Worm (Caenorhabditis elegans) whole organism, late embryonic: ENCODE data around the gene C13A2.12.

Source experiments
- C08G9.2 ChIP-seq: sonication (generic microtip); optimal IDR thresholded peaks from 2 replicates; lab custom pipeline; 2016; ENCODE audit warnings: mild to moderate bottlenecking, missing genetic modification characterization, moderate library complexity, missing compliant biosample characterization
- T23F11.4 ChIP-seq: fragments of 200-800 bp; sonication (Bioruptor generic); optimal IDR thresholded peaks from 2 replicates; lab custom pipeline; 2018; ENCODE audit warnings: mild to moderate bottlenecking, missing genetic modification characterization, missing compliant biosample characterization
- Y22D7AL.16 ChIP-seq: sonication (generic microtip); optimal IDR thresholded peaks from 2 replicates; lab custom pipeline; 2016; ENCODE audit warnings: missing genetic modification characterization, missing compliant biosample characterization
- ama-1 ChIP-seq: fragments of 150-350 bp; optimal IDR thresholded peaks from 2 replicates; lab custom pipeline; 2014
- ceh-14 ChIP-seq: sonication (generic microtip); optimal IDR thresholded peaks from 2 replicates; lab custom pipeline; 2016; ENCODE audit warnings: missing genotype, missing genetic modification characterization, missing compliant biosample characterization
- ceh-18 ChIP-seq: sonication (generic microtip); optimal IDR thresholded peaks from 2 replicates; lab custom pipeline; 2016; ENCODE audit warnings: missing genetic modification characterization, missing compliant biosample characterization
- ceh-22 ChIP-seq: sonication (generic microtip); optimal IDR thresholded peaks from 2 replicates; lab custom pipeline; 2017; ENCODE audit warnings: missing biosample characterization, missing genetic modification characterization
- ceh-24 ChIP-seq: sonication (generic microtip); optimal IDR thresholded peaks from 2 replicates; lab custom pipeline; 2016; ENCODE audit warnings: mild to moderate bottlenecking, missing genetic modification characterization, missing compliant biosample characterization
- ceh-31 ChIP-seq: sonication (generic microtip); optimal IDR thresholded peaks from 2 replicates; lab custom pipeline; 2016; ENCODE audit warnings: missing genetic modification characterization, missing compliant biosample characterization
- ceh-34 ChIP-seq: sonication (generic microtip); optimal IDR thresholded peaks from 2 replicates; lab custom pipeline; 2016; ENCODE audit warnings: mild to moderate bottlenecking, missing genetic modification characterization, missing compliant biosample characterization
- ceh-48 ChIP-seq: sonication (generic microtip); optimal IDR thresholded peaks from 2 replicates; lab custom pipeline; 2016; ENCODE audit warnings: missing genetic modification characterization, inconsistent platforms, missing compliant biosample characterization
- ceh-6 ChIP-seq: fragments of 200-800 bp; sonication (Bioruptor generic); optimal IDR thresholded peaks from 2 replicates; lab custom pipeline; 2018; ENCODE audit warnings: mild to moderate bottlenecking, missing genetic modification characterization, missing compliant biosample characterization
- che-1 ChIP-seq: sonication (generic microtip); optimal IDR thresholded peaks from 2 replicates; lab custom pipeline; 2016; ENCODE audit warnings: mild to moderate bottlenecking, missing genetic modification characterization, missing compliant biosample characterization
- dmd-4 ChIP-seq: sonication (generic microtip); optimal IDR thresholded peaks from 2 replicates; lab custom pipeline; 2016; ENCODE audit warnings: borderline replicate concordance, missing genetic modification characterization, missing compliant biosample characterization
- dve-1 ChIP-seq: sonication (generic microtip); optimal IDR thresholded peaks from 2 replicates; lab custom pipeline; 2017; ENCODE audit warnings: antibody characterized with exemption, mild to moderate bottlenecking, missing genetic modification characterization, missing compliant biosample characterization
- ets-4 ChIP-seq: sonication (generic microtip); optimal IDR thresholded peaks from 2 replicates; lab custom pipeline; 2016; ENCODE audit warnings: missing genetic modification characterization, missing compliant biosample characterization
- eyg-1 ChIP-seq: sonication (generic microtip); optimal IDR thresholded peaks from 2 replicates; lab custom pipeline; 2016; ENCODE audit warnings: missing genotype, missing genetic modification characterization, missing compliant biosample characterization
- fax-1 ChIP-seq: sonication (generic microtip); optimal IDR thresholded peaks from 2 replicates; lab custom pipeline; 2016; ENCODE audit warnings: missing genotype, missing genetic modification characterization, missing compliant biosample characterization
- hlh-30 ChIP-seq: sonication (generic microtip); optimal IDR thresholded peaks from 2 replicates; lab custom pipeline; 2017; ENCODE audit warnings: antibody characterized with exemption, missing genetic modification characterization, missing compliant biosample characterization; ENCODE audit not compliant: insufficient read depth
- nfya-1 ChIP-seq: sonication (generic microtip); optimal IDR thresholded peaks from 2 replicates; lab custom pipeline; 2017; ENCODE audit warnings: missing genetic modification characterization, mild to moderate bottlenecking, missing compliant biosample characterization, antibody characterized with exemption, moderate library complexity
- nhr-11 ChIP-seq: fragments of 150-350 bp; optimal IDR thresholded peaks from 2 replicates; lab custom pipeline; 2014; ENCODE audit warnings: missing biosample characterization, missing genetic modification characterization
- pag-3 ChIP-seq: sonication (generic microtip); optimal IDR thresholded peaks from 2 replicates; lab custom pipeline; 2016; ENCODE audit warnings: missing compliant biosample characterization, missing genetic modification characterization, borderline replicate concordance
- pax-1 ChIP-seq: fragments of 150-350 bp; optimal IDR thresholded peaks from 2 replicates; lab custom pipeline; 2014; ENCODE audit warnings: missing biosample characterization, missing genetic modification characterization
- pqm-1 ChIP-seq: sonication (generic microtip); optimal IDR thresholded peaks from 2 replicates; lab custom pipeline; 2016; ENCODE audit warnings: missing genetic modification characterization, missing compliant biosample characterization
- ref-2 ChIP-seq: sonication (generic microtip); optimal IDR thresholded peaks from 2 replicates; lab custom pipeline; 2016; ENCODE audit warnings: missing genetic modification characterization, missing compliant biosample characterization
- rnt-1 ChIP-seq: sonication (generic microtip); optimal IDR thresholded peaks from 2 replicates; lab custom pipeline; 2016; ENCODE audit warnings: missing genetic modification characterization, missing compliant biosample characterization
- sdc-2 ChIP-seq: sonication (generic microtip); optimal IDR thresholded peaks from 2 replicates; lab custom pipeline; 2016; ENCODE audit warnings: missing genotype, missing genetic modification characterization, missing compliant biosample characterization
- tbx-7 ChIP-seq: sonication (generic microtip); optimal IDR thresholded peaks from 2 replicates; lab custom pipeline; 2016; ENCODE audit warnings: missing genotype, missing genetic modification characterization, missing compliant biosample characterization
- unc-42 ChIP-seq: sonication (generic microtip); optimal IDR thresholded peaks from 2 replicates; lab custom pipeline; 2016; ENCODE audit warnings: missing genotype, missing genetic modification characterization, missing compliant biosample characterization
- unc-55 ChIP-seq: sonication (generic microtip); optimal IDR thresholded peaks from 2 replicates; lab custom pipeline; 2017; ENCODE audit warnings: missing biosample characterization, missing genetic modification reagents, missing genetic modification characterization

C13A2.12 gene

DNA sequence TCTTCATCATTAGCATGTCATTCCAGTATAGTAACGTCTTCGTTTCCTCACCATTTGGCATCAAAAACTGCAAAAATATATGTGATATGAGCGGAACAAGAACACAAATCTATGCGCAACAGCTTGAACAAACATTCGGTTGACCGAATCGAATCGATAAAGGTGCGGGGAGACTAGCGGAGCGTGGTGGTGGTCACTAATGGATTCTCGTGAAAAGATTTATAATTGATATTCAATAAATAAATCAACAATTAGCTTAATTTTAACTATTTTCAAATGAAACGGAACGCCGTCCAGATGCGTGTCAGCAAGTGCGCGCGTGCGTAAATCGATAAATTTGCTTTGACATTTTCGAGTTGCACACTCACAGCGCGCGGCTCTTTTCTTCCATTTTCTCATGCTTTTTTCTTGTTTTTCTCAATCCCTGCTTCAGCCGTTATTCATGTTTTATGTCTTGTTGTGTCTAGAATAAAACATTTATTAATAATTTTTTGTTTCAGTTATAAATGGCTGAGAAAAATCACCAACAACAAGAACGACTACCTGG is 38.0 kb upstream of the C13A2.12 start, which contains the start of the genes C13F10.8, C13F10.6 and kxd-1:
TSS of gene C13F10.8 (minus strand) at position 51 of the 547 bp plus-strand sequence.
TSS of gene C13F10.6 (minus strand) at position 67 of the 547 bp plus-strand sequence.
TSS of gene kxd-1 (plus strand) at position 497 of the 547 bp plus-strand sequence.
- peak; percentile 75 for TF ChIP-seq ceh-48
- TF ChIP-seq ceh-18 (tag; lab: Kevin White, UChicago): no peak
- TF ChIP-seq tbx-7 (tag; lab: Kevin White, UChicago): no peak

ce11 chrV:7223152-7223551 is 35.9 kb upstream of the C13A2.12 start, which contains the start of gene C13F10.7:
Gene C13F10.7 (minus strand): TSS chrV:7223252.
- no peak for TF ChIP-seq ets-4 (tag; lab: Kevin White, UChicago)
- TF ChIP-seq ceh-18 (tag; lab: Kevin White, UChicago): no peak
- no peak for TF ChIP-seq ceh-6
- no peak for TF ChIP-seq pax-1
- no peak for TF ChIP-seq sdc-2 (tag; lab: Kevin White, UChicago)
- no peak for TF ChIP-seq ceh-24

DNA sequence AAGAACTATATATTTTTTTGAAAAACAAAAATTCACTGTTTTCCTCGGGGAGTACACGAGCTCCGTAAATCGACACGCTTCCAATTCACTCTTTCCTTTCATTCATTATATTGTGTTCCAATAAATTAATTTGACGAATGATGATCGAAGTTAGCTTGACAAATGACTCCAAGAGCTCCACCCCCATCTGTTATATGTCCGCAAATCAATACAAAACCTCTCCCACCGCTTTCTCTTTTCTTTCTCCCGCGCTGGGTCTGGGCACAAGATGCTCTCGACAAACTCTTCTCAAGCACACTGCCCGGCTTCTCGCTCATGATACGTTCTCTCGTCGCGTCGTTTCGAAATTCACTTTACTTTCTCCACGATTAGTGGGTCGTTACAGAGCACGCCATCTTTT is 35.1 kb upstream of the C13A2.12 start, which contains the start of gene C13F10.1:
TSS of gene C13F10.1 (plus strand) at position 138 of the 400 bp plus-strand sequence.
- TF ChIP-seq T23F11.4 (GFP tag; lab: Kevin White, UChicago) (no peak), ceh-22 (tag; lab: Kevin White, UChicago) (no peak), eyg-1 (tag; lab: Kevin White, UChicago) (no peak), nhr-11 (tag; lab: Kevin White, UChicago) (no peak), ceh-31 (peak; percentile 16), ceh-34 (tag; lab: Kevin White, UChicago) (peak; percentile 26), unc-55 (GFP tag; lab: Kevin White, UChicago) (peak; percentile 82), nfya-1 (tag; lab: Kevin White, UChicago) (peak; percentile 22), rnt-1 (tag; lab: Kevin White, UChicago) (peak; percentile 31), ceh-48 (peak; percentile 38), unc-42 (peak; percentile 46)
- TF ChIP-seq, all 69 proteins: peak for 7

DNA sequence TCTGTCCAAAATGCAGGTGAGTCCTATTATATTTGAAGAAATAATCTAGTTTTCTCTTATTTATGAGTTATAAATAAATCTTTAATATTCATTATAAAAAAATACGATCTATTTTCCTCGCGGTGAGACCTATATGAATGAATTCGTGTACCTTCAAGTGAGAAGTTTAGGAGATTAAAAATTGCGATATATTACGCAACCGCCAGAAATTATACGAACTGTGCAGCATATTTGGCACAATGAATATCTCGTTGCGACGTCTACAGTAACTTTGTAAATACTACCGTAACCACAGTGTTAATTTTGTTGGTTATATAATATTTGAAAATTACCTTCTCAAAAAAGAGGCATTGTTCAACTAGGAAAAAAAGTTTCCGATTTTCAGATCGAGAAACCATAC is 34.7 kb upstream of the C13A2.12 start:
- no peak for TF ChIP-seq tbx-7 (tag; lab: Kevin White, UChicago)
- TF ChIP-seq fax-1 (tag; lab: Kevin White, UChicago): no peak

DNA sequence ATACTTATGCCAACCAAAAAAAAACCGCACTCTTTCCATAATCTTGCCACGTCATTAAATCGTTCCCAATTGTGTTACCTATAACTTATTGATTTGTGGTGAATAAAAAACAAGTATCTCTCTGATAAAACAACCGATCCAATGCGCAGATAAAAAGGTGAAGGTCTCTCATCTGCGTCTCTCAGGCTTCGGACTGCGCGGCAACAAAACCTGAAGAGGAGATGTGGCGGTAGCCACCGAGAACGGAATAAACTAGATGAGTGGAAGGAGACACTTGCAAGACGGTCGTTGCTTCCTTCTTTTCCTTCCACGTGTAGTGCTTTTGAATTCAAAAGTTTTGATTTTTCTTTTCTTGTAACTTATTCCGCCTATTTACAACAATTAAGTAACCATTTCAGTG is 34.1 kb upstream of the C13A2.12 start, which contains the start of gene fkb-3:
TSS of gene fkb-3 (plus strand) at position 277 of the 400 bp plus-strand sequence.
- TF ChIP-seq dve-1 (tag; lab: Kevin White, UChicago) (no peak), ref-2 (tag; lab: Kevin White, UChicago) (no peak), Y22D7AL.16 (tag; lab: Kevin White, UChicago) (no peak), ceh-22 (tag; lab: Kevin White, UChicago) (no peak), dmd-4 (tag; lab: Kevin White, UChicago) (no peak), pqm-1 (tag; lab: Kevin White, UChicago) (no peak), nhr-11 (tag; lab: Kevin White, UChicago) (no peak), unc-55 (GFP tag; lab: Kevin White, UChicago) (no peak), hlh-30 (no peak), pag-3 (tag; lab: Kevin White, UChicago) (no peak), ceh-14 (tag; lab: Kevin White, UChicago) (no peak), ceh-34 (tag; lab: Kevin White, UChicago) (no peak)

DNA sequence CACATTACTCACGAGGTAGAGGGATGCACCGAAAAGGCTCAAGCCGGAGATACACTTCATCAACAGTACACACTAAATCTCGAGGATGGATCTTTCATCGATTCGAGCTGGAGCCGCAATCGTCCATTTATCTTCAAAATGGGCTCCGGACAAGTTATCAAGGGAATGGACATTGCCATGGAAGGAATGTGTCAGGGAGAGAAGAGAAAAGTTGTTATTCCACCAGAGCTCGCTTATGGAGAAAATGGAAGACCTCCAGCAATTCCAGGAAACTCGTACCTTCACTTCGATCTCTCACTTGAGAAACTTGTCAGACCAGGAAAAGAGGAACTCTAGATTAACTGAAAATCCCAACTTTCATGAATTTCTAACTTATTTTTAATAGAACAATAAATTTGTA is 33.2 kb upstream of the C13A2.12 start:
- no peak for TF ChIP-seq C08G9.2 (tag; lab: Kevin White, UChicago)
- peak; percentile 63 for TF ChIP-seq ama-1 (lab: Kevin White, UChicago)
- TF ChIP-seq che-1 (tag; lab: Kevin White, UChicago): no peak
